Worm (Caenorhabditis elegans) whole organism, midembryonic: ENCODE data around the gene lgg-3.

ENCODE experiments used
- T22C8.4 ChIP-seq: fragments of 200-800 bp; sonication (Bioruptor generic); IDR thresholded peaks from 2 replicates; pipeline ENCODE4 v1.3.6; 2022; ENCODE audit warnings: missing genetic modification characterization, missing compliant biosample characterization
- cog-1 ChIP-seq: sonication (generic microtip); optimal IDR thresholded peaks from 2 replicates; lab custom pipeline; 2016; ENCODE audit warnings: missing genetic modification characterization, missing compliant biosample characterization
- flt-1 ChIP-seq: fragments of 200-800 bp; sonication (Bioruptor generic); IDR thresholded peaks from 2 replicates; pipeline ENCODE4 v1.3.6; 2022; ENCODE audit warnings: missing genetic modification characterization, missing compliant biosample characterization
- klf-2 ChIP-seq: fragments of 200-800 bp; sonication (Bioruptor generic); conservative IDR thresholded peaks from 2 replicates; pipeline ENCODE4 v1.3.6; 2022; ENCODE audit warnings: missing genetic modification reagents, missing genetic modification characterization, missing compliant biosample characterization
- med-1 ChIP-seq: sonication (generic microtip); optimal IDR thresholded peaks from 2 replicates; lab custom pipeline; 2017; ENCODE audit warnings: missing genetic modification characterization, mild to moderate bottlenecking, missing compliant biosample characterization, antibody characterized with exemption, missing genetic modification reagents; ENCODE audit not compliant: insufficient read depth
- ref-1 ChIP-seq: fragments of 200-800 bp; sonication (Bioruptor generic); conservative IDR thresholded peaks from 2 replicates; pipeline ENCODE4 v1.3.6; 2022; ENCODE audit warnings: missing genetic modification reagents, missing genetic modification characterization, missing compliant biosample characterization
- tab-1 ChIP-seq: fragments of 200-800 bp; sonication (Bioruptor generic); IDR thresholded peaks from 2 replicates; pipeline ENCODE4 v1.3.6; 2022; ENCODE audit warnings: missing genetic modification characterization, missing compliant biosample characterization
- ztf-23 ChIP-seq: fragments of 200-800 bp; sonication (Bioruptor generic); IDR thresholded peaks from 2 replicates; pipeline ENCODE4 v1.3.6; 2022; ENCODE audit warnings: missing genetic modification reagents, missing genetic modification characterization, missing compliant biosample characterization
- ztf-29 ChIP-seq: fragments of 200-800 bp; sonication (Bioruptor generic); IDR thresholded peaks from 2 replicates; pipeline ENCODE4 v1.3.6; 2022; ENCODE audit warnings: missing genetic modification reagents, missing genetic modification characterization, missing compliant biosample characterization

The lgg-3 gene

ce11 chrIII:5732925-5733324, 35.1 kb upstream of the lgg-3 start, which contains the start of gene B0244.17:
B0244.17 (plus strand) TSS chrIII:5733225.
- TF ChIP-seq klf-2 (GFP tag; lab: Robert Waterston, UW): no peak
- no peak for TF ChIP-seq flt-1 (GFP tag; lab: Robert Waterston, UW)
- TF ChIP-seq T22C8.4 (GFP tag; lab: Robert Waterston, UW): no peak
- no peak for TF ChIP-seq med-1
- no peak for TF ChIP-seq cog-1 (tag; lab: Kevin White, UChicago)
- TF ChIP-seq ref-1 (GFP tag; lab: Robert Waterston, UW): no peak
- no peak for TF ChIP-seq ztf-29 (GFP tag; lab: Robert Waterston, UW)
- no peak for TF ChIP-seq ztf-23 (GFP tag; lab: Robert Waterston, UW)
- no peak for TF ChIP-seq tab-1 (GFP tag; lab: Robert Waterston, UW)

ce11 chrIII:5730980-5731636, 33.3 kb upstream of the lgg-3 start, which contains the start of the genes B0244.9 and B0244.7:
B0244.9 (minus strand) TSS chrIII:5731030.
B0244.7 (plus strand) TSS chrIII:5731501.
- TF ChIP-seq med-1 (no peak), ztf-23 (GFP tag; lab: Robert Waterston, UW) (no peak), klf-2 (GFP tag; lab: Robert Waterston, UW) (no peak), tab-1 (GFP tag; lab: Robert Waterston, UW) (no peak), cog-1 (tag; lab: Kevin White, UChicago) (no peak), ztf-29 (GFP tag; lab: Robert Waterston, UW) (no peak), flt-1 (GFP tag; lab: Robert Waterston, UW) (no peak), ref-1 (GFP tag; lab: Robert Waterston, UW) (no peak), T22C8.4 (GFP tag; lab: Robert Waterston, UW) (no peak)

DNA sequence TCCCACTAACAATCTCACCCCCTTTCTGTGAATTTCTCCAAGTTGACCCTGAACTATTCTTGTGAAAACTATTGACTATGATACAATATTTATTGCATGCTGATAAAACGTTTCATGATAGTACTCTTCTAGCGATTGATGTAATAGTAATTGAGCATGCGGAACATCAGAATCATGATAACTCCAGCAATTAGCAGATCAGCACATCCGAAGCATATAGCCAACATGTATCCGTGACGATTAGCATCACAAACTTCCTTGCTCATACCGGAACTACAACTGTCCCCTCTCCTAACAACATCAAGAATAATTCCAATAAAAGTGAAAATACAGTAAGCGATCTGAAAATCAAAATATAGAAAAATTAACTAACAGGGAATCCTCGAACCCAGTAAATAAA, 32.2 kb upstream of the lgg-3 start:
- no peak for TF ChIP-seq T22C8.4 (GFP tag; lab: Robert Waterston, UW)

DNA sequence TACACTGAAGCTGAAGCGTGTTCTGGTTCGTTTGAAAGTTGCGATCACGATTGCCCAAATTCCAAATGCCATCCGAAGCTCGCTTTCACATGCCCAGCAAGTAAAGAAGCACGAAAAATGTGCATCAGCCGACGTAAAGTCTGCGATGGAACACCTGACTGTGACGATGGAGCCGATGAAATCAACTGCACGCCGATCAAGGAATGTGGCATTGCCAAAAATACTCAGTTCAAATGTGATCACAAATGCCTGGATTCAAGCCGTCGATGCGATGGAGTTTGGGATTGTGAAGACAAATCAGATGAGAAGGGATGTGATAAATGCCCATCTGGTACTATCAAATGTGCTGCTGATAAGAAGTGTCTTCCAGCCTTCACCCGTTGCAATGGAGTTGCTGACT, 31.6 kb upstream of the lgg-3 start:
- TF ChIP-seq T22C8.4 (GFP tag; lab: Robert Waterston, UW) (no peak), klf-2 (GFP tag; lab: Robert Waterston, UW) (no peak), flt-1 (GFP tag; lab: Robert Waterston, UW) (no peak), med-1 (no peak), cog-1 (tag; lab: Kevin White, UChicago) (no peak), ztf-23 (GFP tag; lab: Robert Waterston, UW) (no peak), ref-1 (GFP tag; lab: Robert Waterston, UW) (no peak)

ce11 chrIII:5727827-5728226, 30.0 kb upstream of the lgg-3 start, which contains the start of gene egg-1:
egg-1 (plus strand) TSS chrIII:5728180.
- no peak for TF ChIP-seq cog-1 (tag; lab: Kevin White, UChicago)
- TF ChIP-seq klf-2 (GFP tag; lab: Robert Waterston, UW): no peak
- TF ChIP-seq flt-1 (GFP tag; lab: Robert Waterston, UW): no peak
- TF ChIP-seq T22C8.4 (GFP tag; lab: Robert Waterston, UW): no peak
- no peak for TF ChIP-seq ztf-23 (GFP tag; lab: Robert Waterston, UW)
- no peak for TF ChIP-seq ztf-29 (GFP tag; lab: Robert Waterston, UW)
- no peak for TF ChIP-seq ref-1 (GFP tag; lab: Robert Waterston, UW)

DNA sequence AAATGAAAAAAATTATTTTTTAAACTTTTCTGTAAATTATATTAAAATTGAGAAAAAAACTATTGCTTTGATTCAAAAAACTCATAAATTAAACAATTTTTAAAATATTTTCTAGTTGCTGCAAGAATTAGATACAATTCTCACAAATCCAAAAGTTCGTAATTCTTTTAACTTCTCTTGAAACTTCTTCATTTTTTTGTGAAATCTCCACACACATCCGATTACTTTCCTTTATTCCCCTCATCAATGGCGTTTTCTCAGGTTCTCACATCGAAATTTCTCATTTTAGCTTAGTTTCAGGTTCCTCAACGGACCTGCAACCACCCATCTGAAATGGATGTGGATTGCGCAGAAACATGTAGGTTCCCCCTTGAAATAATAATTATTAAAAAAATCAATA, 24.7 kb upstream of the lgg-3 start, which contains the start of gene wrm-1:
TSS of gene wrm-1 (plus strand) at position 301 of the 400 bp plus-strand sequence.
- no peak for TF ChIP-seq flt-1 (GFP tag; lab: Robert Waterston, UW)
- TF ChIP-seq klf-2 (GFP tag; lab: Robert Waterston, UW): no peak
- TF ChIP-seq ztf-23 (GFP tag; lab: Robert Waterston, UW): no peak
- TF ChIP-seq cog-1 (tag; lab: Kevin White, UChicago): no peak
- TF ChIP-seq med-1: no peak
- no peak for TF ChIP-seq ref-1 (GFP tag; lab: Robert Waterston, UW)
- TF ChIP-seq T22C8.4 (GFP tag; lab: Robert Waterston, UW): no peak
- no peak for TF ChIP-seq tab-1 (GFP tag; lab: Robert Waterston, UW)
- no peak for TF ChIP-seq ztf-29 (GFP tag; lab: Robert Waterston, UW)

- TF ChIP-seq med-1: no peak
- peak; percentile 18; the same call in 1 of the 2 replicates for TF ChIP-seq T22C8.4 (GFP tag; lab: Robert Waterston, UW)
- no peak for TF ChIP-seq ztf-29 (GFP tag; lab: Robert Waterston, UW)
- TF ChIP-seq flt-1 (GFP tag; lab: Robert Waterston, UW): peak; percentile 49; the same call in 1 of the 2 replicates
These were observed 24.1 kb upstream of the lgg-3 start for ce11 chrIII:5721888-5722287.

- TF ChIP-seq klf-2 (GFP tag; lab: Robert Waterston, UW) (no peak), flt-1 (GFP tag; lab: Robert Waterston, UW) (no peak)
These were observed 23.7 kb upstream of the lgg-3 start for ce11 chrIII:5721488-5721887.

DNA sequence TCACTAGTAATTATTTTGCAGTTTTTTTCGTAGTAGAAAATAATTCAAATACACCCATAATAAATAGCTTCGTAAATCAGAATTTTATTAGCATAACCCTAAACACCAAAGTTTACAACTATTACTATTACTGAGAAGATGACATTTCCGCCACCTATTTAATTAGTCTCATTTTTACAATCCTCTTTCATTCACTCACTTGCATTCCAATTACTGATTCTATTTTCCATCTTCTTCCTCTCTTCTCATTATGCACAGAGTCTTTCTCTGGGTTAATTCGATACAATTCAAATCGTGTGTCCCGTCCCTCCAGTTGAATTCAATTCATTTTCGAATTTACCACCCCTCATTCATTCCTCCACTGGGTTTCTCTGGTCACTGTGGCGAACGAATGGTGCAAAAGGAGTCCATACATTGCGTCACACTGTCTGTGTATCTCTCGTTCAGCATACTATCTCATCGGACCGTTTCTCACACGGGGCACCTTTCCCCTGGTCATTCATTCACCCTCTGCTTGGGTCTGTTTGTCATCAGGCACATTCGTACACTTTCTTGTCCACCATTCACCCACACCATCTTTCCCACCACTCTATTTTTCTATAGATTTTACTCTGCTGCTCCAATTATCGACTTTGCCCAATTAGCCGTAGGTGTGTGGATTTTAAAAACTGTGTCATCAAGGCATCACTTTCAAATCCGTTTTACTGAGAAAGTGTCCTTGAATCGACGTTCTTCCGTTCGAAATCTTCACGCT, 22.6 kb upstream of the lgg-3 start:
- no peak for TF ChIP-seq med-1
- TF ChIP-seq tab-1 (GFP tag; lab: Robert Waterston, UW): no peak
- no peak for TF ChIP-seq ztf-23 (GFP tag; lab: Robert Waterston, UW)
- TF ChIP-seq cog-1 (tag; lab: Kevin White, UChicago): no peak
- TF ChIP-seq flt-1 (GFP tag; lab: Robert Waterston, UW): peak; percentile 22; the same call in 1 of the 2 replicates
- TF ChIP-seq klf-2 (GFP tag; lab: Robert Waterston, UW): no peak
- no peak for TF ChIP-seq ref-1 (GFP tag; lab: Robert Waterston, UW)
